Worm (Caenorhabditis elegans) whole organism, L4 larva: ENCODE data around the gene lact-8.

Experiments
- dmd-8 ChIP-seq: fragments of 200-800 bp; sonication (Bioruptor generic); IDR thresholded peaks from 2 replicates; pipeline ENCODE4 v1.3.6; 2022; ENCODE audit warnings: missing genetic modification characterization, missing compliant biosample characterization
- dpl-1 ChIP-seq: fragments of 150-350 bp; optimal IDR thresholded peaks from 2 replicates; lab custom pipeline; 2014; ENCODE audit warnings: missing biosample characterization, missing genetic modification reagents, missing genetic modification characterization
- nhr-76 ChIP-seq: fragments of 150-350 bp; optimal IDR thresholded peaks from 2 replicates; lab custom pipeline; 2014; ENCODE audit warnings: missing biosample characterization, missing genetic modification characterization
- pha-4 ChIP-seq, 2 experiments: fragments of 150-350 bp in 1 of 2; fragments of 200-800 bp in 1 of 2; sonication (Bioruptor generic) in 1 of 2; IDR thresholded peaks in 1 of 2; optimal IDR thresholded peaks in 1 of 2; 2 replicates each; pipeline versions ENCODE4 v1.3.6 to Lab custom; 2014 to 2022; ENCODE audit warnings: missing genetic modification characterization in 2 of 2, missing genetic modification reagents in 2 of 2, missing biosample characterization in 1 of 2, missing compliant biosample characterization in 1 of 2
- unc-39 ChIP-seq: sonication (generic microtip); optimal IDR thresholded peaks from 2 replicates; lab custom pipeline; 2017; ENCODE audit warnings: missing biosample characterization, missing genetic modification characterization
- unc-62 ChIP-seq, 3 experiments: fragments of 150-350 bp in 1 of 3; sonication (generic microtip); optimal IDR thresholded peaks in 2 of 3; peaks in 1 of 3; 1 replicate in 1 of 3; 2 replicates in 2 of 3; lab custom pipeline; 2014 to 2017; ENCODE audit warnings: missing biosample characterization in 3 of 3, missing genetic modification characterization in 3 of 3, missing genetic modification reagents in 3 of 3, missing genotype in 1 of 3

- TF ChIP-seq unc-39 (no peak), dpl-1 (GFP tag; lab: Kevin White, UChicago) (no peak), dmd-8 (GFP tag; lab: Robert Waterston, UW) (no peak), pha-4 (GFP tag; IDR thresholded peaks at IDR 0.05; lab: Robert Waterston, UW) (no peak), pha-4 (tag; optimal IDR thresholded peaks at IDR 0.05; lab: Kevin White, UChicago) (no peak), unc-62 (GFP tag; optimal IDR thresholded peaks at IDR 0.05 in 1 of 2; lab: Kevin White, UChicago) (no peak), unc-62 (tag; optimal IDR thresholded peaks at IDR 0.05; lab: Kevin White, UChicago) (no peak), nhr-76 (tag; lab: Kevin White, UChicago) (no peak)
These were observed 38.4 kb upstream of the lact-8 start for ce11 chrV:11131801-11132200.
